Fruit fly (Drosophila melanogaster): ENCODE results near the gene CG14628.

CG14628 gene

DNA sequence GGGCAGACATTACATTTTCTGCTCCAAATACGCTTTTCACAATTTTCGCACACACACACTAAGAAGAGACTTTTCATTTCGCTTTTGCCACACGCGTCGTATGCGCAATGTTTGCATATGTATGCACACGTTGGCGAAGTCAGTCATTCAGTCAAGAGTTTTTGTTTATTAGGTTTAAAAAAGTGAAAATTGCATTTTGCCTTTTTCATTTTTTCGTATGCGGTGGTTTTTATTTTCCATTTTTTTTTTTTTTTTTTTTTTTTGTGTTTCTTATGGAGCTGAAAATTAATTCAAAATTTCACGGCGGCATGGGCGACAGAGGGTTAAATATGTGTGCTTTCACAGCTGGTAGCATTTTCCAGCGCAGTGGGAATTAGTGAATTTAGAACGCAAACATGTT, 24.5 kb upstream of the CG14628 start:
- TF ChIP-seq EcR (GFP tag; optimal IDR thresholded peaks at IDR 0.05) (no peak), rn (GFP tag; IDR thresholded peaks at IDR 0.05) (0 out of 2 replicates have a peak, but pooled peaks have one; percentile 14), Pif1A (GFP tag; optimal IDR thresholded peaks at IDR 0.05) (peak; percentile 31), fd96Ca (GFP tag; IDR thresholded peaks at IDR 0.05) (0 out of 3 replicates have a peak, but pooled peaks have one; percentile 13), CG13204 (GFP tag; optimal IDR thresholded peaks at IDR 0.05) (no peak), CG4496 (GFP tag; IDR thresholded peaks at IDR 0.05) (peak; percentile 58), CG17806 (tag; optimal IDR thresholded peaks at IDR 0.05) (no peak), Pif1B (GFP tag; optimal IDR thresholded peaks at IDR 0.05) (peak; percentile 32), Ets98B (GFP tag; IDR thresholded peaks at IDR 0.05) (peak; percentile 71), CG32121 (GFP tag; IDR thresholded peaks at IDR 0.05) (peak; percentile 47; the same call in 1 of the 2 replicates), CG34367 (tag; optimal IDR thresholded peaks at IDR 0.05) (no peak)

DNA sequence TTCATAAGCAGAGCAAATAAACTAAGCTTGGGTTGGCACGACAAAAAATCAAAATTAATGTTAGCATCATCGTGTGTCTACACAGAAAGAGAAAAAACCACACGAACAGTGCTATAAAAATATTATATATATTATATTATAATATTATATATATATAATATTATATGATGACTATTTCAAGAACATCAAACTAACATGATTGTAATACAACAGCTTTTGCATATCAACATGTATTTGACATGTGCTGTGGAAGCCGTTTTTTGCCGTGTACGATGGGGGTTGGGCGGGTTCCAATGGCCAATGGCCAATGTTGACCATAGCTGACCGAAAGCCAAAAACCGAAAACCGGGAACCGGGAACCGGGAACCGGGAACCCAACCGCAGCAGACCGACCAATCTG, 22.1 kb upstream of the CG14628 start:
- TF ChIP-seq Pif1B (GFP tag; optimal IDR thresholded peaks at IDR 0.05) (no peak), CG13204 (GFP tag; optimal IDR thresholded peaks at IDR 0.05) (no peak), CG8159 (tag; optimal IDR thresholded peaks at IDR 0.05) (no peak), CG10348 (GFP tag; IDR thresholded peaks at IDR 0.05) (no peak), CG17806 (tag; optimal IDR thresholded peaks at IDR 0.05) (peak; percentile 19), fd96Ca (GFP tag; IDR thresholded peaks at IDR 0.05) (no peak), rn (GFP tag; IDR thresholded peaks at IDR 0.05) (no peak), CG34367 (tag; optimal IDR thresholded peaks at IDR 0.05) (no peak), CG14655 (GFP tag; optimal IDR thresholded peaks at IDR 0.05) (peak; percentile 65), Snoo (tag; optimal IDR thresholded peaks at IDR 0.05) (no peak), gl (tag; optimal IDR thresholded peaks at IDR 0.05) (no peak), CG32121 (GFP tag; IDR thresholded peaks at IDR 0.05) (peak; percentile 34; the same call in 1 of the 2 replicates), Pif1A (GFP tag; optimal IDR thresholded peaks at IDR 0.05) (no peak), D1 (tag; optimal IDR thresholded peaks at IDR 0.05) (no peak), CG8301 (tag; optimal IDR thresholded peaks at IDR 0.05) (peak; percentile 17), Ets98B (GFP tag; IDR thresholded peaks at IDR 0.05) (peak; percentile 32; the same call in 1 of the 2 replicates), CG15710 (tag; optimal IDR thresholded peaks at IDR 0.05) (no peak), EcR (GFP tag; optimal IDR thresholded peaks at IDR 0.05) (no peak), CG12605 (GFP tag; IDR thresholded peaks at IDR 0.05) (0 out of 2 replicates have a peak, but pooled peaks have one; percentile 10), CG9948 (tag; optimal IDR thresholded peaks at IDR 0.05) (no peak), CG4496 (GFP tag; IDR thresholded peaks at IDR 0.05) (no peak)

DNA sequence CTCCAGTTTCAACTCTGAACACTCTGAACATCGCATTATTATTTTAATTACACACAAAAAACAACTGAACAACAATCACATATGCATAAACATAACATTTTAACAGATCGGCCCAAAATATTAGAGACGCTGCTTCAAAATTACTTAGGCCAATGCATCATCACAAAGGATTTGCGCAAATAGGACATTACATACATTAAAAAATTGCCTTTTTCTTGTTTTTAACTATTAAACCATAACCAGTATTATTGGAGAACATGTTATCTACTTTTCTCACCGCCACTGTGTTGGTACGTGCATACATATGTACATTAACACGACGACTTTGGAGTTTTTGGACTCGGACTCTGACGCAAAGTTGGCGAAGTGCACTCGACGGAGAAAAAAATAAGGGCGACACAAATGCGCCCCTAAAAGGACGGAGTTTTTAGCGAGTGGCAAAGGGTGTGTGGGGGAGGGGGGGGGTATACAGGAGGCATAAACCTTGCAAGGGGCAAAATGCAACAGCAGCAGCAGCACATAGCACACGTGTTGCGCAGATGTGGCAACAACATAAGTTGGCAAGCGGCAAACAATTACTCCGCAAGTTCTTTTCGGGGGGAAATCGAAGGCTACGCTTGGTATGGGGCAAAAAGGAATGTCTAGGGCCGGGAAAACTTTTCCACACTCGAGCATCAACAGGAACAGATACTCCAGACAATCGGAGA, 15.7 kb upstream of the CG14628 start:
- TF ChIP-seq CG32121 (GFP tag; IDR thresholded peaks at IDR 0.05) (peak; percentile 89), gl (tag; optimal IDR thresholded peaks at IDR 0.05) (peak; percentile 77), rn (GFP tag; IDR thresholded peaks at IDR 0.05) (peak; percentile 77), D1 (tag; optimal IDR thresholded peaks at IDR 0.05) (peak; percentile 16), EcR (GFP tag; optimal IDR thresholded peaks at IDR 0.05) (no peak), Pif1A (GFP tag; optimal IDR thresholded peaks at IDR 0.05) (peak; percentile 88), CG14655 (GFP tag; optimal IDR thresholded peaks at IDR 0.05) (peak; percentile 84), CG34367 (tag; optimal IDR thresholded peaks at IDR 0.05) (peak; percentile 85), Ets98B (GFP tag; IDR thresholded peaks at IDR 0.05) (peak; percentile 90), CG17806 (tag; optimal IDR thresholded peaks at IDR 0.05) (peak; percentile 88), CG4496 (GFP tag; IDR thresholded peaks at IDR 0.05) (peak; percentile 94), CG9948 (tag; optimal IDR thresholded peaks at IDR 0.05) (peak; percentile 84), CG10348 (GFP tag; IDR thresholded peaks at IDR 0.05) (no peak), fd96Ca (GFP tag; IDR thresholded peaks at IDR 0.05) (peak; percentile 89), CG12605 (GFP tag; IDR thresholded peaks at IDR 0.05) (peak; percentile 82), CG15710 (tag; optimal IDR thresholded peaks at IDR 0.05) (peak; percentile 88), CG8159 (tag; optimal IDR thresholded peaks at IDR 0.05) (peak; percentile 86), CG8301 (tag; optimal IDR thresholded peaks at IDR 0.05) (peak; percentile 83), Pif1B (GFP tag; optimal IDR thresholded peaks at IDR 0.05) (peak; percentile 82), CG13204 (GFP tag; optimal IDR thresholded peaks at IDR 0.05) (peak; percentile 47), Snoo (tag; optimal IDR thresholded peaks at IDR 0.05) (peak; percentile 86)

dm6 chrX:1134053-1135005, 11.1 kb upstream of the CG14628 start, which contains the start of gene CG3655:
Gene CG3655, minus strand, starts transcription at chrX:1134896.
- TF ChIP-seq Snoo (tag; optimal IDR thresholded peaks at IDR 0.05) (no peak), CG15710 (tag; optimal IDR thresholded peaks at IDR 0.05) (no peak), EcR (GFP tag; optimal IDR thresholded peaks at IDR 0.05) (no peak), CG10348 (GFP tag; IDR thresholded peaks at IDR 0.05) (no peak), CG9948 (tag; optimal IDR thresholded peaks at IDR 0.05) (no peak), CG17806 (tag; optimal IDR thresholded peaks at IDR 0.05) (no peak), D1 (tag; optimal IDR thresholded peaks at IDR 0.05) (no peak), CG12605 (GFP tag; IDR thresholded peaks at IDR 0.05) (no peak), CG8301 (tag; optimal IDR thresholded peaks at IDR 0.05) (no peak), fd96Ca (GFP tag; IDR thresholded peaks at IDR 0.05) (no peak), CG13204 (GFP tag; optimal IDR thresholded peaks at IDR 0.05) (no peak), Pif1B (GFP tag; optimal IDR thresholded peaks at IDR 0.05) (no peak), CG32121 (GFP tag; IDR thresholded peaks at IDR 0.05) (no peak), CG8159 (tag; optimal IDR thresholded peaks at IDR 0.05) (no peak), Ets98B (GFP tag; IDR thresholded peaks at IDR 0.05) (no peak), gl (tag; optimal IDR thresholded peaks at IDR 0.05) (no peak)
